Fruit fly (Drosophila melanogaster) whole organism, larva: ENCODE data around the gene MTPAP.

Experiments
- noc ChIP-seq: fragments of 200-800 bp; sonication (Bioruptor generic); optimal IDR thresholded peaks from 3 replicates; lab custom pipeline; 2019; ENCODE audit warnings: missing biosample characterization, mild to moderate bottlenecking, missing genetic modification characterization, moderate library complexity

MTPAP gene

DNA sequence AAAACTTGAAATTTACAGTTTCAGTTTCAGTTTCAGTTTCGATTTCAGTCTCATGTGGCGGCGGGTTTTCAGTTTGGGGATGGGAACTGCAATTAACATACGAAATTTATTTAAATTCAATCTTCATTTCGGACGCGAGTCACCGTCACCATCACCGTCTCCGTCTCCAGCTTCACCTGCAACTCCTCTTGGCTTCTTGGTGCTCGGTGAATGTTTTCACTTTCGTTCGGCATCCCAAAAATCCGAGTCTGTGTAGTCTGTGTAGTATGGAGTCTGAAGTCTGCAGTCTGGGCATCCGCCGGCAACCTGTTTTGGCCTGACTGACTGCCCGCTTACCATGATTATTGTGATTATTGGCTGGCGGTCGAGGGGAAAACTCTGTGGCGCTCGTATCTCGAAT is 45.2 kb downstream of the MTPAP start:
- no peak for TF ChIP-seq noc

DNA sequence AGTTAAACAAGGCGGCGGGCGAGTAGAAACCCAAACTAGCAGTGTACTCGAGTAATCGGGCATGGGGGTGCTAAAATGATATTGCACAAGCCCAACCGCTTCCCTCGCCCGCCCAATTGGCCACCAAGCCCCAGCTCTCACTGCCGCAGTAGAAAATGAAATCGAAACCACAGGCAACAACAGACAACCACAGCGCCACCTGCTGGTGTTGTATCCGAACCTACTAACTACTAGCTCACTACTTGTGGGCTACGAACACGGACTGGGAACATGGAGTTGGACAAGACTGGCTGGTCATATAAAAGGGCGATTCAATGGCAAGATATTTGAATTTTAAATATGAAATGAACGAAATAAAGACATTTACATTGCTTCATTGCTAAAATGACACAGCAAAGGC is 49.2 kb downstream of the MTPAP start:
- no peak for TF ChIP-seq noc

DNA sequence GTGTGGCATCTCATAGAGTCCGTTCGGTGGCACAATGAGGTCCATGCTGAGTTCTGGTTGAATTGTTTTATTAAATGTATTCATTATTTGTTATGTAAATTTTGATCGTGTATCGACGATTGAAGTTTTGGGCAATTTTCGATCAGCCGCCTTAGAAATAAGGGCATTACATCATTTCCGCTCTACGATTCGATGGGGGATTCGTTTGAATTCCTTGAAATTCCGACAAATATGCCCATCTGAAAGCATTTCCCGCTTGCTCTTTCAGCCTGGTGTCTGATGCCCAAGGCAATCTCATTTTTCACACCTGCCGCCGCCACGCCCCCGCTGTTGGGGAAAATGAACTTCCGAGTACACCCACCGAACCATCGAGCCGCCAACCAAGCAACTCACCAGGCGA is 50.9 kb downstream of the MTPAP start, which contains the start of gene CG32811:
CG32811 (minus strand) TSS at position 101 of the 400 bp plus-strand sequence.
- TF ChIP-seq noc = no peak
